Worm (Caenorhabditis elegans) whole organism, L1 larva: ENCODE data around the gene F35B12.9.

Experiments
- ceh-88 ChIP-seq: fragments of 200-800 bp; sonication (Bioruptor generic); IDR thresholded peaks from 2 replicates; pipeline ENCODE4 v1.3.6; 2022; ENCODE audit warnings: missing genetic modification characterization, missing compliant biosample characterization
- egl-27 ChIP-seq, 2 experiments: fragments of 150-350 bp in 1 of 2; sonication (generic microtip); optimal IDR thresholded peaks; 3 replicates each; lab custom pipeline; 2017 to 2018; ENCODE audit warnings: missing biosample characterization in 2 of 2, missing genetic modification characterization in 2 of 2, missing genetic modification reagents in 2 of 2
- elt-2 ChIP-seq: sonication (generic microtip); optimal IDR thresholded peaks from 2 replicates; lab custom pipeline; 2016; ENCODE audit warnings: missing genetic modification characterization, mild to moderate bottlenecking, inconsistent platforms, missing compliant biosample characterization, missing genetic modification reagents
- fkh-8 ChIP-seq: sonication (generic microtip); optimal IDR thresholded peaks from 2 replicates; lab custom pipeline; 2016; ENCODE audit warnings: mild to moderate bottlenecking, missing genetic modification characterization, missing compliant biosample characterization
- grh-1 ChIP-seq: fragments of 200-800 bp; sonication (Bioruptor generic); IDR thresholded peaks from 2 replicates; pipeline ENCODE4 v1.3.6; 2022; ENCODE audit warnings: missing genetic modification reagents, missing genetic modification characterization, missing compliant biosample characterization
- lin-35 ChIP-seq, 2 experiments: fragments of 150-350 bp; optimal IDR thresholded peaks; 2 replicates each; lab custom pipeline; 2014; ENCODE audit warnings: missing biosample characterization in 2 of 2, missing genetic modification characterization in 2 of 2, missing genetic modification reagents in 2 of 2
- mdl-1 ChIP-seq, 2 experiments: fragments of 150-350 bp; optimal IDR thresholded peaks; 2 replicates each; lab custom pipeline; 2014 to 2017; ENCODE audit warnings: missing biosample characterization in 2 of 2, missing genetic modification characterization in 2 of 2, inconsistent platforms in 1 of 2
- pax-3 ChIP-seq: fragments of 200-800 bp; sonication (Bioruptor generic); optimal IDR thresholded peaks from 2 replicates; lab custom pipeline; 2018; ENCODE audit warnings: mild to moderate bottlenecking, missing genetic modification characterization, moderate library complexity, missing compliant biosample characterization
- ztf-11 ChIP-seq, 2 experiments: sonication (generic microtip); optimal IDR thresholded peaks; 2 replicates each; lab custom pipeline; 2016 to 2017; ENCODE audit warnings: missing genetic modification characterization in 2 of 2, missing biosample characterization in 1 of 2, missing compliant biosample characterization in 1 of 2

ce11 chrV:11585122-11585521, 15.8 kb upstream of the F35B12.9 start:
- TF ChIP-seq mdl-1 (tag; optimal IDR thresholded peaks at IDR 0.05; lab: Kevin White, UChicago), result no peak
- TF ChIP-seq egl-27 (tag; optimal IDR thresholded peaks at IDR 0.05; lab: Kevin White, UChicago), result no peak
- no peak for TF ChIP-seq ztf-11 (tag; optimal IDR thresholded peaks at IDR 0.05; lab: Kevin White, UChicago)
- TF ChIP-seq fkh-8, result no peak
- TF ChIP-seq elt-2 (tag; lab: Kevin White, UChicago), result peak; percentile 61
- TF ChIP-seq grh-1, result 0 out of 2 replicates have a peak, but pooled peaks have one; percentile 28
- no peak for TF ChIP-seq ceh-88 (GFP tag; lab: Robert Waterston, UW)
- TF ChIP-seq pax-3 (tag; lab: Kevin White, UChicago), result no peak
- TF ChIP-seq lin-35 (GFP tag; optimal IDR thresholded peaks at IDR 0.05; lab: Kevin White, UChicago), result no peak
